Worm (Caenorhabditis elegans): Measurements from ENCODE around the gene mnk-1.

Gene mnk-1

DNA sequence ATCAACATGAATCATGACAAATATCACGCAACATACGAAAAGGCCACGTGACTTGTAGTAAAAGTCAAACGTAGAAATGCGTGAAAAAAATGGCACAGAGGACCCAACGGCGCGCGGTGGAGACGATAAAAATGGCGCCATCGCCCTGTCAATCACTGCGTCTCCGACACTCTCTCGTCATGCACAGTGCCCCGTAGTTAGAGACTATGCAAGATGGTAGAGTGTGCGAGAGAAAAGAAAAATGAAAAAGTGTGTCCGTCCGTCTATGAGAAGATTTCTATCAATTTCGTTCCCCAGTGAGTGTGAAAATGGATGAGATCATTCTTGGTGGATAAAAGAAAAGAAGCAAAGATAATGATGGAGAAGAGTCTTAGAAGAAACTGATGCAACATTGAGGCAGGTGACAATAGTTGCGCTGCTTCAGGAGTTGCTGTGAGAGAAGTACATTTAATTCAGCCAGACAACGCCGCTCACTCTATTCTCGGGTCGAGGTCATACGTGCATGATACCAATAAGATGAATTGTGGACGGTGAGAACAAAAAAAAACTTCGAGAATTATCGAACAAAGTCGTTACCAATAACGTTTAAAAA lies 736 bp upstream of the mnk-1 start:
- TF ChIP-seq flt-1 (GFP tag; IDR thresholded peaks at IDR 0.05), result 0 out of 2 replicates have a peak, but pooled peaks have one; percentile 6
- no peak for TF ChIP-seq ztf-23 (GFP tag; IDR thresholded peaks at IDR 0.05)

DNA sequence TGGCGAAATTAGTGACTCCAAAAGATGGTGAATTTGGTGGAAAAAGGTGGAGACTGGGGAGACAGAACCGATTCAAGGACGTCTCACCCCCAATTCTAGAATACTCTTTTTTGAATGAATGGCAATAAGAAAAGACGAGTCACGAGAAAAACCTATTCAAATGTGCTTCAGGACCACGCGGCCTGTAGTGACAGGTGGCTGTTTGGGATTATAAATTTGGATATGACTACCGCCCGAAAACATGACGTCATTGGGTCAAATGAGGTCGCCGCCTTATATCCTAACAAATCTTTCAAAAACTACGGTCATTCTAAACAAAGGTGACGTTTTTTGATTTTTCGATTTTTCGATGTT lies 821 bp downstream of the mnk-1 start:
- TF ChIP-seq flt-1 (GFP tag; IDR thresholded peaks at IDR 0.05) (0 out of 2 replicates have a peak, but pooled peaks have one; percentile 31), tab-1 (GFP tag; IDR thresholded peaks at IDR 0.05) (no peak)

DNA sequence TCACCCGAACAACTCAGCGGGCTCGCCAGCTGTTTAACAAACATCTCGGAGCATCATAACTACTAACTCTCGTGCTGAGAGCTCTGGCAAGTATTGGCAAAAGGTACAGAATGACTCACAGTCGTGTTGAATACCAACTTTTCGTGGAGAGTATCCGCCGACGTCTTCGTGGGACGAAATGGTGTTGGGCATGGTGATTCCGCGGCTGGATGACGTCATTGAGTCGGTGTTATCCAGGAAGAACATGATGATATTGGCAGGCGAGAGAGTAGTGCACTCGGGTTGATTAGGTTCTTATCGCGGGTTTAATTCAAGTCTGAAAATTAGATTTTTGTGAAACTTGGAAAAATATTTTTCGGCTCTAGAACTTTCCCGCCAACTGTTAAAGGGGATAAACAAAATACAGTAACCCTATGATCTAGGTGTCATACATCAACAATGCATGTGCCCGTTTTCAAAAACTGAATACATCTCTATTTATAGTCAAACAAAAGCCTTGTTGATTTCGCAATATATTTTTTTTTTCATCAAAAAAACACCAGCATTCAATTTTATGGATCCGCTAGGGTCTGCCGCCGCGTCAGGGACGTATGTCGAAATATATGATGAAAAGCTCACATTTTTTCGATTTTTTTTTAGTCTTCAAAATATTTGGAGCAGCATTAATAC lies 1.3 kb downstream of the mnk-1 start:
- TF ChIP-seq flt-1 (GFP tag; IDR thresholded peaks at IDR 0.05), result no peak
- TF ChIP-seq tab-1 (GFP tag; IDR thresholded peaks at IDR 0.05), result 0 out of 2 replicates have a peak, but pooled peaks have one; percentile 28

DNA sequence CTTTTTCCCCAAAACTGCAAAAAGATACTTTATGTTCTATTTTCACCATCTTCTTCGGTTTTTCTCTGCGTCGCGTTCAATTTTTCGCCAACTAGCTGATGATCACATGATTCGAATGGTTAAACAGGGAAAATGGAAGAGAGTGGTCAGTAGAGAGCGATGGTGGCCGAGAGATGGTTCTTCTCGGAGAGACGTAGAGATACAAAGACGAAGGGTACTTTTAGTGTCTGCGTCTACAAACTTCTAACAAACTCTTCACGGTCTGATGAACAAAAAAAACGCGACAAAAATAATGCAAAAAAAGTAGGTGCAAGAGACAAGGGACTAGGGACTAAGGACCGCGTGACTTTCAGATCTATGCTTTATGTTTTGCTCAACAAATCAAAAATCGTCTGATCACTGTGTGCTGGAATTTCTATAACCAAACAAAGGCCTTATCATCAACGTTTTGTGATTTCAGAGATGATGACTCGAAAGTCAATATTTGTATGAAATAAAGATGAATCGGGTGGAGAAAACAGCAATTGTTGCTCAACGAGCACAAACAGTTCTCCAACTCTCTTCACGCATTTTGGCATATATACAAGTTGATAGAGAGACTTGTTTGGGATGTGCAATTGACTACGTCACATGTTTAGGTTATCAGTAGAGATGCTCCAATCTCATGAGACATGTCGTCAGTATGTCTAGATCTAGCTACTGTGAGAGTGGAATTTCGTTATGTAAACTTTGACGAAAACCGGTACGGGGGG lies 2.7 kb downstream of the mnk-1 start:
- TF ChIP-seq ztf-29 (GFP tag; IDR thresholded peaks at IDR 0.05), result no peak
- TF ChIP-seq cog-1 (tag; optimal IDR thresholded peaks at IDR 0.05), result peak; percentile 16
- 0 out of 2 replicates have a peak, but pooled peaks have one; percentile 57 for TF ChIP-seq ztf-23 (GFP tag; IDR thresholded peaks at IDR 0.05)

DNA sequence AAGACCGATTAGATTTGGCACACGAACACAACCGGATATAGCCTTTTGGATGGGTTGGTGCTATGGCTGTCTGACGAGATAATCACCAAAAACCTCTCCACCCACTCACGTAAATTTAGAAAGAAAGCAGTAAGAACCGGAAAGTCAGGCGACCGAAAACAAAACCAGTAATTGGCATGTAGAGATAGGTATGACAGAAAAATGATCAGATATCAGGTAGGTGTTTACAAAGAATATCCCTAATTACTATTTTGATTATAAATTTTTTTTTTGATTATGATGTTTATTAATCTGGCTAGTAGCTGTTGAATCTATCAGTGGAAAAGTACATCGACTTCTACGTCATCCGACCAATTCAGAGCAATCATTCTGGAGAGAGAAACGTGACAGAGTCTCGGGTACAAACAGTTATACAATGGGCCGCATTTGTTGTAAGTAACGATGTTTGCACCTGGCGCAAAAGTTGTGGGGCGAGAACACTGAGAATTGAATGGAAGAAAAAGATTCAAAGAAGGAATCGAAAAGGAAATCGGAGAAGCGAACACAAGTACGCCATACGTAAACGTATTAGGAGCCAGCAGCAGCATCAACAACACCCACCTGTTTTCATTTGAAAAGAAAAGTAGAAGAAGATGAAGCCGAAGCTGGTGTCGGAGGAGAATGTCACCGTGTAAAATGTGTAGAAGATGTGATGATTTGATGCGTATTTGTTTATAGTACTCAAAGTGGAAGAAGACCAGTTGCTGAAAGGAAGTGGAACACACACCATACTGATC lies 3.8 kb downstream of the mnk-1 start:
- no peak for TF ChIP-seq flt-1 (GFP tag; IDR thresholded peaks at IDR 0.05)
- TF ChIP-seq cog-1 (tag; optimal IDR thresholded peaks at IDR 0.05), result no peak
- no peak for TF ChIP-seq klf-2 (GFP tag; conservative IDR thresholded peaks at IDR 0.05)
- no peak for TF ChIP-seq tab-1 (GFP tag; IDR thresholded peaks at IDR 0.05)
- no peak for TF ChIP-seq med-1 (GFP tag; optimal IDR thresholded peaks at IDR 0.05; ENCODE audit: insufficient read depth)
- TF ChIP-seq ztf-23 (GFP tag; IDR thresholded peaks at IDR 0.05), result no peak
- no peak for TF ChIP-seq ztf-29 (GFP tag; IDR thresholded peaks at IDR 0.05)
- TF ChIP-seq ref-1 (GFP tag; conservative IDR thresholded peaks at IDR 0.05), result no peak
- no peak for TF ChIP-seq T22C8.4 (GFP tag; IDR thresholded peaks at IDR 0.05)

DNA sequence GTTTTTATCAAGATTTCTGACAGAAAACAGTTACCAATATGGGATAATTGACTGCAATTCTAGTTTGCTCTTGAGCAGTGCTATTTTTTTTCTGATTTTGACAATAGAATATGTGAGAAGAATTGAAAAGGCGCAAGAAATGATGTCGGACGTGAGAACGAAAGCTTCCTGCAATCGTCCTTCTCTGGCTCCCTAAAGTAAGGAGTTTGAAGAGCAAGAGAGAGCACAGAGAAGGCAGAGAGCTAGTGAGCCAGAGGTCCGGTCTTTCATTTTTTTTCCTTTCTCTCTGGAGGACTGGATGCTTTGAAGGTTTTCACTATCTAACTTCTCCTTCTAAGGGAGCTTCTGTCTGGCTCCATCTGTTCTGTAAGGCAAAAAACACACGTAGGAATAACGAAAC lies 4.7 kb downstream of the mnk-1 start:
- TF ChIP-seq cog-1 (tag; optimal IDR thresholded peaks at IDR 0.05) (no peak), tab-1 (GFP tag; IDR thresholded peaks at IDR 0.05) (no peak), med-1 (GFP tag; optimal IDR thresholded peaks at IDR 0.05; ENCODE audit: insufficient read depth) (no peak), klf-2 (GFP tag; conservative IDR thresholded peaks at IDR 0.05) (no peak), T22C8.4 (GFP tag; IDR thresholded peaks at IDR 0.05) (no peak), ztf-29 (GFP tag; IDR thresholded peaks at IDR 0.05) (no peak), ref-1 (GFP tag; conservative IDR thresholded peaks at IDR 0.05) (no peak), flt-1 (GFP tag; IDR thresholded peaks at IDR 0.05) (no peak), ztf-23 (GFP tag; IDR thresholded peaks at IDR 0.05) (no peak)

DNA sequence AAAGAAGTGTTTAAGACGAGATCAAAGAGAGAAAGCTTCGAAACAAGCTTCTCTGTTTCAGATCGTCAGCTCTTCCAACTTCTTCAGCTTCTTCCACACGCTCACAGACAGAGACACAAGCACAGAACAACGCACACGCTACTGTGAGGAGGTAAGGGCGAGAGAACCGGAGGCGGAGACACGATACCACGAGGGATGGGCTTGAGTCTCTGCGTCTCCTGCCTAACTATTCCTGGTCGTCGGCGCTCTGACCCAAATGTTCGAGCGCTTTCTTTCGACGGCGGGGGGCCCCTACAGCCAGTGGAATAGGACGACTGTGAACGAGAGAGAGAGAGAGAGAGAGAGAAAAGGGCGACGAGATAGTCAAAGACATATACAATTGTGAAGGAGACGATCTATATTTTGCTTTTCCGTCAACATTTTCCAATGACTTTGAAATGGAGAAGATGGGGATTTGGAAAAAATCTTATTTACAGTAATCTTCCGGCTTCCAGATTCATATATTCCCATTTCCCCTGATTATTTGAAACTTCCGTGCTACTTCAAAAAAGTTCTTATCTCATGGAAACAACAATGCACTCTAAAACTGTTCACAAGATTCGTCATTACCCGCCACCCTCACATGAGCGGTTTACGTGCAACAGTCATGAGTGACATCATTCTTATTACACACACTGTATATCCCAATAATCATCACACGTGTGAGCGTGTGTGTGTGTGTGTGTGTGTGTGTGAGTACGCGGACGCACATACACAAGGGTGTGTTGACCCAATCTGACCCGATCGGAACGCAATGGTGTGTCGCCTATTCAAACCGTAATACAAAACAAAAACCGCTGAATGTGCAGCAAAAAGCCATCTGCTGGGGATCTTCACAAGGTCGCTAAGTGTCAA lies 5.8 kb downstream of the mnk-1 start:
- TF ChIP-seq ztf-23 (GFP tag; IDR thresholded peaks at IDR 0.05) (peak; percentile 71; the same call in 1 of the 2 replicates), T22C8.4 (GFP tag; IDR thresholded peaks at IDR 0.05) (no peak), flt-1 (GFP tag; IDR thresholded peaks at IDR 0.05) (peak; percentile 80), ztf-29 (GFP tag; IDR thresholded peaks at IDR 0.05) (peak; percentile 85)

DNA sequence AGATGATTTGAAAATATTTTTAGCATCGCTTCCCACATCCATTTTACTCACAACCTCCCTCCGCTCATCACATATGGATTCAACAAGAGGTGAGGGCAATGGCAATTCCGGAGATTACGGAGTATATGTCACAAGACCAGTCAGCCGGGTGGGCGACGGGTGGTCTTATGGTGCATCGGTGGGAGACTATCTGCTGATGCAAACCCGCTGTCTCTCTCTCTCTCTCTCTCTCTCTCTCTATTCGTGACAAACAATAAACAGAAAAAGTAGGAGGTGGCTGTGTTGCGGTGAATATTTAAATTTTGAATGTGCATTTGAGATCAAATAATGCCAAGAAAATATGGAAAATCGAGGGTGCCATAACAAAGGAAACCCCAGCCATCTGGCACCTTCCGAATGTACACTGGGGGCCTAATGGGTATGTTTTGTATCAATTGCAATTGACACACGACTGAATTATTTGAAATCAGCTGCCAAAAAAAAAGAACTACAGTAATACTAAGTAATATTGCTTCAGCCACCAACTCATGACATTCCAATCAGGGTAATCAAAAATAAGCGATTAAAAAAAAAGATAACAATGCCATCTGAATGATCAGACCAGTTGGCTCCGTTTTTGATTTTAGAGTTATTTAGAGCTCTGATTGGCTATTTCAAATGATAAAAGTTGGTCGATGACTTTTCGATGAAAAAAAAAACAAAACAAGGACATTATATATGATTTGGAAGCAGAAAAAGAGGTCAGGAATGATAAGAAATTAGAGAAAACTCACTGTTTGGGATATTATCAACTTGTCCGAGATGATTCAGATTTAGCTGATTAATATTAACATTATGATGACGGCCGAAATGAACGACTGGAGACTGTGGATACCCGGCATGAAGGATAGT lies 6.8 kb downstream of the mnk-1 start:
- TF ChIP-seq klf-2 (GFP tag; conservative IDR thresholded peaks at IDR 0.05), result no peak
- peak; percentile 45; the same call in 1 of the 2 replicates for TF ChIP-seq flt-1 (GFP tag; IDR thresholded peaks at IDR 0.05)

DNA sequence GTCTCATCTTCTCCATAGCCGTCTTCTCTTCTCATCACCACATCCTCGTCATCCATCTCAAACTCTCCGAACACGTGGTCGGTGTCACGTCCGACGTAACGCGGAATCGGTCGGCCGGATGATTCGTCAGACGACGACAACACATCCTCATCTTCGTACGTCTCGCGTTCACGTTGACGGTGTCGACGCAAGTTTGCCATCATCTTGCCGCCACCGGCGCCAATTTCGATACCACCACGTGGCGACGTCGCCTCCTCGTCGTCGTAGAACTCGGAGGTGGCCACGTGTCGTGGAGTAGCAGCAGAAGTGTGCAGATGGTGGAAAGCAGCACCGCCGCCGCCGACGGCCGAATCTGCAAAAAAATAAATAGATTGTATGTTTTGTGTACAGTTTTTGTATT lies 7.5 kb downstream of the mnk-1 start:
- TF ChIP-seq flt-1 (GFP tag; IDR thresholded peaks at IDR 0.05) (peak; percentile 61; the same call in 1 of the 2 replicates), tab-1 (GFP tag; IDR thresholded peaks at IDR 0.05) (no peak)

All from whole organism, midembryonic.